Worm (Caenorhabditis elegans) whole organism, L3 larva: ENCODE data around the gene srx-59.
A peak's percentile ranks its signal among the peaks of the same experiment; 100 is the strongest.

ENCODE experiments used
- aly-2 ChIP-seq: fragments of 150-350 bp; optimal IDR thresholded peaks from 2 replicates; lab custom pipeline; 2014; ENCODE audit warnings: missing biosample characterization, missing genetic modification characterization
- ceh-16 ChIP-seq: sonication (generic microtip); optimal IDR thresholded peaks from 2 replicates; lab custom pipeline; 2017; ENCODE audit warnings: missing biosample characterization, missing genetic modification characterization
- ceh-82 ChIP-seq: fragments of 150-350 bp; optimal IDR thresholded peaks from 2 replicates; lab custom pipeline; 2014; ENCODE audit warnings: missing biosample characterization, missing genetic modification characterization
- ceh-9 ChIP-seq: sonication (generic microtip); optimal IDR thresholded peaks from 2 replicates; lab custom pipeline; 2018; ENCODE audit warnings: missing biosample characterization, missing genetic modification characterization
- daf-12 ChIP-seq: fragments of 150-350 bp; optimal IDR thresholded peaks from 2 replicates; lab custom pipeline; 2014; ENCODE audit warnings: missing biosample characterization, missing genetic modification reagents, missing genetic modification characterization
- egl-27 ChIP-seq: sonication (generic microtip); optimal IDR thresholded peaks from 4 replicates; lab custom pipeline; 2017; ENCODE audit warnings: missing biosample characterization, missing genetic modification reagents, missing genetic modification characterization
- egl-5 ChIP-seq: fragments of 150-350 bp; optimal IDR thresholded peaks from 2 replicates; lab custom pipeline; 2017; ENCODE audit warnings: missing biosample characterization, missing genetic modification reagents, missing genetic modification characterization, inconsistent platforms
- elt-1 ChIP-seq: fragments of 150-350 bp; optimal IDR thresholded peaks from 2 replicates; lab custom pipeline; 2014; ENCODE audit warnings: missing biosample characterization, missing genetic modification characterization
- elt-2 ChIP-seq: sonication (generic microtip); optimal IDR thresholded peaks from 2 replicates; lab custom pipeline; 2016; ENCODE audit warnings: missing genetic modification reagents, mild to moderate bottlenecking, missing genetic modification characterization, missing compliant biosample characterization
- elt-3 ChIP-seq, 3 experiments: fragments of 150-350 bp in 1 of 3; sonication (generic microtip) in 2 of 3; optimal IDR thresholded peaks; 2 replicates in 2 of 3; 4 replicates in 1 of 3; lab custom pipeline; 2014 to 2017; ENCODE audit warnings: missing biosample characterization in 3 of 3, missing genetic modification characterization in 3 of 3
- fkh-2 ChIP-seq: fragments of 150-350 bp; optimal IDR thresholded peaks from 2 replicates; lab custom pipeline; 2014; ENCODE audit warnings: missing biosample characterization, missing genetic modification reagents, missing genetic modification characterization
- fos-1 ChIP-seq: fragments of 150-350 bp; optimal IDR thresholded peaks from 2 replicates; lab custom pipeline; 2014; ENCODE audit warnings: missing biosample characterization, missing genetic modification characterization
- jun-1 ChIP-seq: fragments of 150-350 bp; optimal IDR thresholded peaks from 2 replicates; lab custom pipeline; 2014; ENCODE audit warnings: missing biosample characterization, missing genetic modification reagents, missing genetic modification characterization
- lin-15B ChIP-seq: fragments of 150-350 bp; optimal IDR thresholded peaks from 2 replicates; lab custom pipeline; 2014; ENCODE audit warnings: missing biosample characterization, missing genetic modification characterization
- lin-39 ChIP-seq: fragments of 150-350 bp; optimal IDR thresholded peaks from 2 replicates; lab custom pipeline; 2018; ENCODE audit warnings: missing biosample characterization, missing genetic modification reagents, missing genetic modification characterization
- lsy-12 ChIP-seq: sonication (generic microtip); optimal IDR thresholded peaks from 2 replicates; lab custom pipeline; 2016; ENCODE audit warnings: mild to moderate bottlenecking, missing genetic modification characterization, missing compliant biosample characterization
- nfya-1 ChIP-seq: sonication (generic microtip); optimal IDR thresholded peaks from 2 replicates; lab custom pipeline; 2017; ENCODE audit warnings: missing genetic modification characterization, mild to moderate bottlenecking, missing compliant biosample characterization, antibody characterized with exemption, moderate library complexity; ENCODE audit not compliant: insufficient read depth
- nhr-11 ChIP-seq: fragments of 150-350 bp; optimal IDR thresholded peaks from 2 replicates; lab custom pipeline; 2014; ENCODE audit warnings: missing biosample characterization, missing genetic modification characterization
- nhr-23 ChIP-seq: fragments of 150-350 bp; optimal IDR thresholded peaks from 2 replicates; lab custom pipeline; 2014; ENCODE audit warnings: missing biosample characterization, missing genetic modification reagents, missing genetic modification characterization
- nhr-237 ChIP-seq: fragments of 150-350 bp; optimal IDR thresholded peaks from 2 replicates; lab custom pipeline; 2014; ENCODE audit warnings: missing biosample characterization, missing genetic modification characterization
- nhr-25 ChIP-seq: sonication (generic microtip); optimal IDR thresholded peaks from 2 replicates; lab custom pipeline; 2017; ENCODE audit warnings: missing biosample characterization, missing genetic modification characterization
- nhr-28 ChIP-seq: fragments of 150-350 bp; optimal IDR thresholded peaks from 2 replicates; lab custom pipeline; 2014; ENCODE audit warnings: missing biosample characterization, missing genetic modification characterization
- nhr-43 ChIP-seq: sonication (generic microtip); optimal IDR thresholded peaks from 2 replicates; lab custom pipeline; 2016; ENCODE audit warnings: mild to moderate bottlenecking, missing genetic modification characterization, missing compliant biosample characterization; ENCODE audit not compliant: poor library complexity, severe bottlenecking
- nhr-67 ChIP-seq: fragments of 150-350 bp; optimal IDR thresholded peaks from 2 replicates; lab custom pipeline; 2014; ENCODE audit warnings: missing biosample characterization, missing genetic modification characterization
- nhr-76 ChIP-seq: fragments of 150-350 bp; sonication (generic microtip); optimal IDR thresholded peaks from 5 replicates; lab custom pipeline; 2014; ENCODE audit warnings: missing biosample characterization, missing genetic modification characterization
- pha-4 ChIP-seq: fragments of 150-350 bp; optimal IDR thresholded peaks from 2 replicates; lab custom pipeline; 2014; ENCODE audit warnings: missing biosample characterization, missing genetic modification reagents, missing genetic modification characterization
- pqm-1 ChIP-seq: fragments of 150-350 bp; optimal IDR thresholded peaks from 2 replicates; lab custom pipeline; 2017; ENCODE audit warnings: missing biosample characterization, missing genetic modification characterization, inconsistent platforms
- sea-2 ChIP-seq: fragments of 150-350 bp; sonication (generic microtip); optimal IDR thresholded peaks from 4 replicates; lab custom pipeline; 2014; ENCODE audit warnings: missing biosample characterization, missing genetic modification reagents, missing genetic modification characterization
- skn-1 ChIP-seq: fragments of 150-350 bp; optimal IDR thresholded peaks from 2 replicates; lab custom pipeline; 2014; ENCODE audit warnings: missing biosample characterization, missing genetic modification characterization
- tbx-2 ChIP-seq: sonication (generic microtip); optimal IDR thresholded peaks from 2 replicates; lab custom pipeline; 2016; ENCODE audit warnings: mild to moderate bottlenecking, missing genetic modification characterization, missing compliant biosample characterization
- unc-39 ChIP-seq: sonication (generic microtip); optimal IDR thresholded peaks from 4 replicates; lab custom pipeline; 2017; ENCODE audit warnings: missing biosample characterization, missing genetic modification characterization
- unc-62 ChIP-seq: fragments of 150-350 bp; sonication (generic microtip); optimal IDR thresholded peaks from 4 replicates; lab custom pipeline; 2014; ENCODE audit warnings: missing biosample characterization, missing genetic modification reagents, missing genetic modification characterization
- ztf-4 ChIP-seq: fragments of 150-350 bp; optimal IDR thresholded peaks from 2 replicates; lab custom pipeline; 2014; ENCODE audit warnings: missing biosample characterization, missing genetic modification characterization

srx-59 gene

ce11 chrV:6987673-6988072 is 16.0 kb downstream of the srx-59 start, which contains the start of gene nhr-139:
Gene nhr-139, minus strand, starts transcription at chrV:6987773.
- TF ChIP-seq nhr-11 (tag; lab: Kevin White, UChicago) (no peak), nhr-67 (tag; lab: Kevin White, UChicago) (no peak), lin-39 (tag; lab: Kevin White, UChicago) (no peak), ceh-16 (tag; lab: Kevin White, UChicago) (no peak), elt-2 (no peak), unc-39 (tag; lab: Kevin White, UChicago) (no peak), ztf-4 (no peak), nfya-1 (tag; lab: Kevin White, UChicago) (no peak), fkh-2 (tag; lab: Kevin White, UChicago) (no peak)
- TF ChIP-seq, all 47 proteins: peak for 0

DNA sequence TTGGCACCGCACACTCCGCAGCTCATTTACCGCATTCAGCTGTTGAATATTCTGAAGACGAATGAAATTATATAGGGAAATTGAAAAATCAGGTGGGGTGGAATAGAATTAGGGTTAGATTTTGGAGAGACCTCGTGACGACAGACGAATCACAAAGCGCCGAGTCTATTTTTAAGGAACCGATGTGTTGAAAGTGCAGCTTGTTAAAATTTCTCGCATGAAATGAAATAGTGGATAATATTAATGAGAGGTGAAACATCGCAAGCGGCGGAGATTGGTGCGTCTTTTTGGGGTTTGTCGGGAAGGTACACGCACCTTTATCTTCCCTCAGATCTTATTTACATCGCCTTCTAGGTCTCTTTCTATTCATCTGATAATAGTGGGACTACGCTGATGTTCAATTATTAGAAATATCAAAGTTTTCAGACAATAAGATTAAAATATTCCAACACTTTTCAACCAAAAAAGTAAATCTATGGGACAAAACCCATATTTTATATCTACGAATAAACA is 18.0 kb downstream of the srx-59 start, which contains the start of gene nhr-140:
Gene nhr-140, minus strand, starts transcription at position 51 of the 513 bp plus-strand sequence.
- TF ChIP-seq elt-3 (tag; optimal IDR thresholded peaks at IDR 0.05; lab: Kevin White, UChicago) (no peak), ceh-82 (tag; lab: Kevin White, UChicago) (no peak), elt-1 (tag; lab: Kevin White, UChicago) (peak; percentile 56)

DNA sequence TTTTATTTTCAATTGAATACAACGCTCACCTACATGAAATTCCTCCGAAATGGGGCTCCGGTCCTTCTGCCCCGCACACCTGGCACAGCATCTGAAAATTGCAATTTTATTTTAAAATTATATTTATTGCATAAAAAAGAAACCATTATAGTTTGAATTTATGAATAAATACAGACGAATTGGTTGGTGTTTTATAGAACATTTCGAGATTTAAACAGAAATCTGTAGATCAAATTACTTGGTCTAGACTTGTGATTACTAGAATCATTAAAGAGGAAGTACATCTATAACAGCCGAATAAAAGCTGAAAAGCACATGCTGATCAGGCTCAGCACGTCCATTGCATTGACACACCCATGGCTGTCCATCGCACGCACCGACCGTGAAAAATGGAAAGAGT is 20.1 kb downstream of the srx-59 start, which contains the start of gene nhr-162:
Gene nhr-162, minus strand, starts transcription at position 101 of the 400 bp plus-strand sequence.
- TF ChIP-seq lsy-12 (tag; lab: Kevin White, UChicago) (no peak), unc-62 (GFP tag; lab: Kevin White, UChicago) (no peak), fos-1 (tag; lab: Kevin White, UChicago) (no peak), nhr-43 (tag; lab: Kevin White, UChicago) (no peak), nhr-28 (tag; lab: Kevin White, UChicago) (no peak), ceh-9 (no peak)

- TF ChIP-seq nhr-25, result peak; percentile 74
- no peak for TF ChIP-seq sea-2 (GFP tag; lab: Kevin White, UChicago)
- peak; percentile 37 for TF ChIP-seq pha-4 (tag; lab: Kevin White, UChicago)
- no peak for TF ChIP-seq daf-12 (tag; lab: Kevin White, UChicago)
- peak; percentile 82 for TF ChIP-seq nhr-76 (tag; lab: Kevin White, UChicago)
- TF ChIP-seq lin-15B (tag; lab: Kevin White, UChicago), result no peak
- peak; percentile 75 for TF ChIP-seq nhr-43 (tag; lab: Kevin White, UChicago)
- TF ChIP-seq unc-39 (tag; lab: Kevin White, UChicago), result no peak
- peak; percentile 43 for TF ChIP-seq nhr-23 (tag; lab: Kevin White, UChicago)
- TF ChIP-seq tbx-2 (tag; lab: Kevin White, UChicago), result no peak
- no peak for TF ChIP-seq aly-2 (tag; lab: Kevin White, UChicago)
- peak; percentile 86 for TF ChIP-seq egl-27 (tag; lab: Kevin White, UChicago)
- TF ChIP-seq jun-1 (tag; lab: Kevin White, UChicago), result peak; percentile 59
- no peak for TF ChIP-seq ztf-4
- TF ChIP-seq nfya-1 (tag; lab: Kevin White, UChicago), result peak; percentile 13
- no peak for TF ChIP-seq nhr-237 (tag; lab: Kevin White, UChicago)
- no peak for TF ChIP-seq skn-1 (tag; lab: Kevin White, UChicago)
- TF ChIP-seq egl-5 (tag; lab: Kevin White, UChicago), result no peak
- no peak for TF ChIP-seq nhr-11 (tag; lab: Kevin White, UChicago)
- no peak for TF ChIP-seq elt-1 (tag; lab: Kevin White, UChicago)
- peak; percentile 89 for TF ChIP-seq pqm-1 (tag; lab: Kevin White, UChicago)
- no peak for TF ChIP-seq fkh-2 (tag; lab: Kevin White, UChicago)
- peak; percentile 78 for TF ChIP-seq elt-2
These were observed 22.3 kb downstream of the srx-59 start for ce11 chrV:6993999-6994398.

ce11 chrV:6997041-6997552 is 25.4 kb downstream of the srx-59 start, which contains the start of gene nhr-107:
Gene nhr-107, minus strand, starts transcription at chrV:6997091.
- TF ChIP-seq sea-2 (GFP tag; lab: Kevin White, UChicago) (no peak), elt-2 (peak; percentile 70), nhr-67 (tag; lab: Kevin White, UChicago) (no peak), pqm-1 (tag; lab: Kevin White, UChicago) (peak; percentile 33), egl-27 (tag; lab: Kevin White, UChicago) (no peak), nhr-28 (tag; lab: Kevin White, UChicago) (no peak), fos-1 (tag; lab: Kevin White, UChicago) (no peak), nhr-237 (tag; lab: Kevin White, UChicago) (no peak), pha-4 (tag; lab: Kevin White, UChicago) (no peak), unc-62 (GFP tag; lab: Kevin White, UChicago) (no peak), jun-1 (tag; lab: Kevin White, UChicago) (no peak)
- TF ChIP-seq, all 47 proteins: peak for 2
